Fruit fly (Drosophila melanogaster) whole organism, adult: ENCODE measurements around the gene CG12885.

ENCODE experiments used
- CG11617 ChIP-seq: fragments of 200-800 bp; sonication (Bioruptor generic); optimal IDR thresholded peaks from 2 replicates; lab custom pipeline; 2017; ENCODE audit warnings: mild to moderate bottlenecking, missing biosample characterization, missing genetic modification reagents, missing genetic modification characterization
- CG12768 ChIP-seq: fragments of 200-800 bp; sonication (Bioruptor generic); optimal IDR thresholded peaks from 2 replicates; lab custom pipeline; 2017; ENCODE audit warnings: missing biosample characterization, missing genetic modification characterization, mild to moderate bottlenecking, moderate library complexity, missing genetic modification reagents
- CG14711 ChIP-seq: fragments of 200-800 bp; sonication (Bioruptor generic); optimal IDR thresholded peaks from 2 replicates; lab custom pipeline; 2018; ENCODE audit warnings: missing biosample characterization, mild to moderate bottlenecking, missing genetic modification characterization, moderate library complexity
- CG1620 ChIP-seq: fragments of 200-800 bp; sonication (Bioruptor generic); optimal IDR thresholded peaks from 2 replicates; lab custom pipeline; 2016; ENCODE audit warnings: missing biosample characterization, missing genetic modification characterization
- CG33017 ChIP-seq: fragments of 200-800 bp; sonication (Bioruptor generic); optimal IDR thresholded peaks from 2 replicates; lab custom pipeline; 2018; ENCODE audit warnings: missing biosample characterization, mild to moderate bottlenecking, missing genetic modification characterization, moderate library complexity
- CG5204 ChIP-seq: fragments of 200-800 bp; sonication (Bioruptor generic); optimal IDR thresholded peaks from 2 replicates; lab custom pipeline; 2016; ENCODE audit warnings: missing biosample characterization, missing genetic modification characterization
- CG7045 ChIP-seq: fragments of 200-800 bp; sonication (Bioruptor generic); optimal IDR thresholded peaks from 2 replicates; lab custom pipeline; 2017; ENCODE audit warnings: missing biosample characterization, mild to moderate bottlenecking, missing genetic modification characterization
- CG7101 ChIP-seq: fragments of 200-800 bp; sonication (Bioruptor generic); optimal IDR thresholded peaks from 2 replicates; lab custom pipeline; 2018; ENCODE audit warnings: missing biosample characterization, mild to moderate bottlenecking, missing genetic modification characterization, moderate library complexity
- Clk ChIP-seq: fragments of 200-800 bp; sonication (Bioruptor generic); optimal IDR thresholded peaks from 2 replicates; lab custom pipeline; 2017; ENCODE audit warnings: missing biosample characterization, missing genetic modification characterization
- Crg-1 ChIP-seq: fragments of 200-800 bp; sonication (Bioruptor generic); optimal IDR thresholded peaks from 2 replicates; lab custom pipeline; 2016; ENCODE audit warnings: missing biosample characterization, missing genetic modification characterization
- Hr96 ChIP-seq: fragments of 200-800 bp; sonication (Bioruptor generic); optimal IDR thresholded peaks from 2 replicates; lab custom pipeline; 2016; ENCODE audit warnings: missing biosample characterization, missing genetic modification characterization
- Mnt ChIP-seq: fragments of 200-800 bp; sonication (Bioruptor generic); optimal IDR thresholded peaks from 2 replicates; lab custom pipeline; 2016; ENCODE audit warnings: missing biosample characterization, mild to moderate bottlenecking, missing genetic modification characterization
- bab1 ChIP-seq: fragments of 200-800 bp; sonication (Bioruptor generic); optimal IDR thresholded peaks from 3 replicates; lab custom pipeline; 2019; ENCODE audit warnings: missing biosample characterization, mild to moderate bottlenecking, missing genetic modification characterization, moderate library complexity
- cic ChIP-seq: fragments of 200-800 bp; sonication (Bioruptor generic); optimal IDR thresholded peaks from 2 replicates; lab custom pipeline; 2017; ENCODE audit warnings: missing biosample characterization, mild to moderate bottlenecking, missing genetic modification characterization, moderate library complexity
- cnc ChIP-seq, 2 experiments: fragments of >200 bp; optimal IDR thresholded peaks; 2 replicates each; lab custom pipeline; 2017
- kay ChIP-seq: fragments of 200-800 bp; sonication (Bioruptor generic); peaks from one replicate; lab custom pipeline; 2016; ENCODE audit warnings: missing biosample characterization, missing genetic modification characterization, borderline replicate concordance
- ovo ChIP-seq: fragments of 200-800 bp; sonication (Bioruptor generic); optimal IDR thresholded peaks from 2 replicates; lab custom pipeline; 2016; ENCODE audit warnings: missing biosample characterization, missing genetic modification characterization
- pad ChIP-seq: fragments of 200-800 bp; sonication (Bioruptor generic); optimal IDR thresholded peaks from 3 replicates; lab custom pipeline; 2017; ENCODE audit warnings: missing biosample characterization, missing genetic modification characterization, mild to moderate bottlenecking, moderate library complexity, missing genetic modification reagents
- tj ChIP-seq: fragments of 200-800 bp; sonication (Bioruptor generic); optimal IDR thresholded peaks from 3 replicates; lab custom pipeline; 2017; ENCODE audit warnings: missing biosample characterization, mild to moderate bottlenecking, missing genetic modification characterization, moderate library complexity
- toe ChIP-seq: fragments of 200-800 bp; sonication (Bioruptor generic); optimal IDR thresholded peaks from 2 replicates; lab custom pipeline; 2016; ENCODE audit warnings: missing biosample characterization, missing genetic modification characterization

CG12885 gene

dm6 chr3R:27547378-27547949 is 26.8 kb downstream of the CG12885 start:
- TF ChIP-seq CG7101 (tag; lab: Kevin White, UChicago) = no peak
- TF ChIP-seq CG12768 (GFP tag; lab: Kevin White, UChicago) = no peak
- no peak for TF ChIP-seq tj (GFP tag; lab: Kevin White, UChicago)
- TF ChIP-seq CG5204 (GFP tag; lab: Kevin White, UChicago) = no peak
- no peak for TF ChIP-seq kay (GFP tag; lab: Kevin White, UChicago)
- no peak for TF ChIP-seq Hr96 (GFP tag; lab: Kevin White, UChicago)
- TF ChIP-seq CG11617 = no peak
- TF ChIP-seq CG1620 (GFP tag; lab: Kevin White, UChicago) = no peak
- TF ChIP-seq ovo (GFP tag; lab: Kevin White, UChicago) = no peak
- TF ChIP-seq pad = no peak
- TF ChIP-seq CG33017 (tag; lab: Kevin White, UChicago) = no peak
- no peak for TF ChIP-seq bab1 (GFP tag; lab: Kevin White, UChicago)
- TF ChIP-seq cic = no peak
- TF ChIP-seq cnc (optimal IDR thresholded peaks at IDR 0.05; lab: Kevin White, UChicago) = no peak
- no peak for TF ChIP-seq Clk (GFP tag; lab: Kevin White, UChicago)
- TF ChIP-seq CG14711 (tag; lab: Kevin White, UChicago) = no peak

dm6 chr3R:27552710-27553109 is 32.0 kb downstream of the CG12885 start:
- TF ChIP-seq CG14711 (tag; lab: Kevin White, UChicago) (no peak), Mnt (GFP tag; lab: Kevin White, UChicago) (no peak), Clk (GFP tag; lab: Kevin White, UChicago) (no peak), kay (GFP tag; lab: Kevin White, UChicago) (no peak), CG12768 (GFP tag; lab: Kevin White, UChicago) (no peak)

dm6 chr3R:27553379-27553778 is 32.7 kb downstream of the CG12885 start:
- no peak for TF ChIP-seq CG11617
- no peak for TF ChIP-seq Clk (GFP tag; lab: Kevin White, UChicago)
- TF ChIP-seq cic = peak; percentile 85
- no peak for TF ChIP-seq CG7101 (tag; lab: Kevin White, UChicago)
- peak; percentile 80 for TF ChIP-seq kay (GFP tag; lab: Kevin White, UChicago)
- TF ChIP-seq CG1620 (GFP tag; lab: Kevin White, UChicago) = no peak

dm6 chr3R:27553921-27554320 is 33.3 kb downstream of the CG12885 start:
- TF ChIP-seq Hr96 (GFP tag; lab: Kevin White, UChicago) (peak; percentile 51), CG11617 (peak; percentile 57), pad (peak; percentile 32), CG12768 (GFP tag; lab: Kevin White, UChicago) (no peak), CG1620 (GFP tag; lab: Kevin White, UChicago) (no peak), Crg-1 (GFP tag; lab: Kevin White, UChicago) (no peak), CG7045 (GFP tag; lab: Kevin White, UChicago) (peak; percentile 45), CG7101 (tag; lab: Kevin White, UChicago) (peak; percentile 53), toe (GFP tag; lab: Kevin White, UChicago) (peak; percentile 10), Mnt (GFP tag; lab: Kevin White, UChicago) (no peak), kay (GFP tag; lab: Kevin White, UChicago) (no peak), CG5204 (GFP tag; lab: Kevin White, UChicago) (peak; percentile 48), tj (GFP tag; lab: Kevin White, UChicago) (peak; percentile 41), Clk (GFP tag; lab: Kevin White, UChicago) (no peak), CG14711 (tag; lab: Kevin White, UChicago) (peak; percentile 73), cic (no peak), CG33017 (tag; lab: Kevin White, UChicago) (peak; percentile 43), cnc (optimal IDR thresholded peaks at IDR 0.05; lab: Kevin White, UChicago) (peak in 1 of 2 experiments; percentile 2), bab1 (GFP tag; lab: Kevin White, UChicago) (peak; percentile 92), ovo (GFP tag; lab: Kevin White, UChicago) (no peak)

dm6 chr3R:27554964-27555363 is 34.3 kb downstream of the CG12885 start:
- TF ChIP-seq pad = no peak
- TF ChIP-seq Clk (GFP tag; lab: Kevin White, UChicago) = no peak
- peak; percentile 18 for TF ChIP-seq CG7101 (tag; lab: Kevin White, UChicago)
- TF ChIP-seq cnc (optimal IDR thresholded peaks at IDR 0.05; lab: Kevin White, UChicago) = no peak
- no peak for TF ChIP-seq Hr96 (GFP tag; lab: Kevin White, UChicago)
- peak; percentile 39 for TF ChIP-seq CG14711 (tag; lab: Kevin White, UChicago)
- TF ChIP-seq Mnt (GFP tag; lab: Kevin White, UChicago) = no peak
- TF ChIP-seq tj (GFP tag; lab: Kevin White, UChicago) = no peak
- no peak for TF ChIP-seq ovo (GFP tag; lab: Kevin White, UChicago)
- TF ChIP-seq kay (GFP tag; lab: Kevin White, UChicago) = no peak
- TF ChIP-seq CG11617 = peak; percentile 5
- peak; percentile 29 for TF ChIP-seq CG12768 (GFP tag; lab: Kevin White, UChicago)
- TF ChIP-seq CG7045 (GFP tag; lab: Kevin White, UChicago) = peak; percentile 14
- no peak for TF ChIP-seq cic
- no peak for TF ChIP-seq toe (GFP tag; lab: Kevin White, UChicago)
- peak; percentile 49 for TF ChIP-seq CG33017 (tag; lab: Kevin White, UChicago)
- no peak for TF ChIP-seq CG1620 (GFP tag; lab: Kevin White, UChicago)
- peak; percentile 51 for TF ChIP-seq bab1 (GFP tag; lab: Kevin White, UChicago)
- no peak for TF ChIP-seq CG5204 (GFP tag; lab: Kevin White, UChicago)
- TF ChIP-seq Crg-1 (GFP tag; lab: Kevin White, UChicago) = no peak

dm6 chr3R:27555853-27556252 is 35.2 kb downstream of the CG12885 start:
- TF ChIP-seq kay (GFP tag; lab: Kevin White, UChicago) (peak; percentile 52), toe (GFP tag; lab: Kevin White, UChicago) (no peak)
